Fruit fly (Drosophila melanogaster) whole organism, embryonic: ENCODE measurements around the gene yin.

ENCODE experiments used
- Abd-B ChIP-seq: fragments of 200-800 bp; sonication (Bioruptor generic); optimal IDR thresholded peaks from 2 replicates; lab custom pipeline; 2018; ENCODE audit warnings: missing biosample characterization, mild to moderate bottlenecking, missing genetic modification characterization, moderate library complexity
- Asciz ChIP-seq: fragments of 200-800 bp; sonication (Bioruptor generic); optimal IDR thresholded peaks from 2 replicates; lab custom pipeline; 2017; ENCODE audit warnings: missing biosample characterization, mild to moderate bottlenecking, missing genetic modification characterization, missing genetic modification reagents
- BEAF-32 ChIP-seq: fragments of 200-800 bp; sonication (Bioruptor generic); optimal IDR thresholded peaks from 3 replicates; lab custom pipeline; 2017; ENCODE audit warnings: missing biosample characterization, missing genetic modification characterization, mild to moderate bottlenecking, moderate library complexity, missing genetic modification reagents
- CG10654 ChIP-seq: fragments of 200-800 bp; sonication (Bioruptor generic); optimal IDR thresholded peaks from 2 replicates; lab custom pipeline; 2016; ENCODE audit warnings: missing biosample characterization, missing genetic modification characterization
- CG11085 ChIP-seq: fragments of 200-800 bp; sonication (Bioruptor generic); IDR thresholded peaks from 2 replicates; pipeline ENCODE4 v1.3.6; 2022; ENCODE audit warnings: missing biosample characterization, missing genetic modification characterization
- CG12236 ChIP-seq: fragments of 200-800 bp; sonication (Bioruptor generic); optimal IDR thresholded peaks from 2 replicates; lab custom pipeline; 2016; ENCODE audit warnings: missing biosample characterization, missing genetic modification characterization
- CG12391 ChIP-seq: fragments of 200-800 bp; sonication (Bioruptor generic); optimal IDR thresholded peaks from 3 replicates; lab custom pipeline; 2018; ENCODE audit warnings: missing biosample characterization, mild to moderate bottlenecking, missing genetic modification characterization, moderate library complexity
- CG13296 ChIP-seq: fragments of 200-800 bp; sonication (Bioruptor generic); optimal IDR thresholded peaks from 3 replicates; lab custom pipeline; 2018; ENCODE audit warnings: missing biosample characterization, mild to moderate bottlenecking, missing genetic modification characterization
- CG15696 ChIP-seq: fragments of 200-800 bp; sonication (Bioruptor generic); optimal IDR thresholded peaks from 2 replicates; lab custom pipeline; 2019; ENCODE audit warnings: missing biosample characterization, mild to moderate bottlenecking, missing genetic modification characterization, moderate library complexity
- CG16813 ChIP-seq: fragments of 200-800 bp; sonication (Bioruptor generic); IDR thresholded peaks from 3 replicates; pipeline ENCODE4 v1.3.6; 2022; ENCODE audit warnings: missing biosample characterization, missing genetic modification characterization; ENCODE audit not compliant: partially characterized antibody
- CG17829 ChIP-seq: fragments of 200-800 bp; optimal IDR thresholded peaks from 2 replicates; lab custom pipeline; 2019; ENCODE audit warnings: missing biosample characterization, mild to moderate bottlenecking, missing genetic modification characterization, moderate library complexity
- CG2875 ChIP-seq: fragments of 200-800 bp; sonication (Bioruptor generic); optimal IDR thresholded peaks from 2 replicates; lab custom pipeline; 2017; ENCODE audit warnings: missing biosample characterization, mild to moderate bottlenecking, missing genetic modification characterization, missing genetic modification reagents
- CG30403 ChIP-seq: fragments of 200-800 bp; sonication (Bioruptor generic); optimal IDR thresholded peaks from 3 replicates; lab custom pipeline; 2016; ENCODE audit warnings: missing biosample characterization, missing genetic modification characterization
- CG31388 ChIP-seq: fragments of 200-800 bp; sonication (Bioruptor generic); optimal IDR thresholded peaks from 2 replicates; lab custom pipeline; 2016; ENCODE audit warnings: missing biosample characterization, missing genetic modification characterization
- CG3163 ChIP-seq: fragments of 200-800 bp; sonication (Bioruptor generic); optimal IDR thresholded peaks from 3 replicates; lab custom pipeline; 2016; ENCODE audit warnings: missing biosample characterization, missing genetic modification characterization
- CG3847 ChIP-seq: fragments of 200-800 bp; sonication (Bioruptor generic); IDR thresholded peaks from 2 replicates; pipeline ENCODE4 v1.3.6; 2022; ENCODE audit warnings: missing biosample characterization, missing genetic modification characterization
- CG4282 ChIP-seq: fragments of 200-800 bp; sonication (Bioruptor generic); optimal IDR thresholded peaks from 2 replicates; lab custom pipeline; 2016; ENCODE audit warnings: missing biosample characterization, missing genetic modification characterization
- CG43689 ChIP-seq: fragments of 200-800 bp; sonication (Bioruptor generic); IDR thresholded peaks from 2 replicates; pipeline ENCODE4 v1.3.6; 2022; ENCODE audit warnings: missing biosample characterization, missing genetic modification characterization
- CG4404 ChIP-seq: fragments of 200-800 bp; sonication (Bioruptor generic); IDR thresholded peaks from 2 replicates; pipeline ENCODE4 v1.3.6; 2022; ENCODE audit warnings: missing biosample characterization, missing genetic modification characterization
- CG6175 ChIP-seq: fragments of 200-800 bp; sonication (Bioruptor generic); IDR thresholded peaks from 3 replicates; pipeline ENCODE4 v1.3.6; 2022; ENCODE audit warnings: missing biosample characterization, missing genetic modification characterization
- CG7357 ChIP-seq: fragments of 200-800 bp; sonication (Bioruptor generic); IDR thresholded peaks from 3 replicates; pipeline ENCODE4 v1.3.6; 2022; ENCODE audit warnings: missing biosample characterization, missing genetic modification characterization
- CG7372 ChIP-seq: fragments of 200-800 bp; sonication (Bioruptor generic); IDR thresholded peaks from 2 replicates; pipeline ENCODE4 v1.3.6; 2022; ENCODE audit warnings: missing biosample characterization, missing genetic modification characterization
- CG9797 ChIP-seq: fragments of 200-800 bp; sonication (Bioruptor generic); optimal IDR thresholded peaks from 3 replicates; lab custom pipeline; 2018; ENCODE audit warnings: missing biosample characterization, mild to moderate bottlenecking, missing genetic modification characterization
- Dad ChIP-seq: fragments of 200-800 bp; sonication (Bioruptor generic); optimal IDR thresholded peaks from 3 replicates; lab custom pipeline; 2016; ENCODE audit warnings: missing biosample characterization, missing genetic modification characterization
- Dek ChIP-seq: fragments of 200-800 bp; sonication (Bioruptor generic); optimal IDR thresholded peaks from 3 replicates; lab custom pipeline; 2019; ENCODE audit warnings: missing biosample characterization, mild to moderate bottlenecking, missing genetic modification characterization, moderate library complexity
- Dip2 ChIP-seq: fragments of 200-800 bp; sonication (Bioruptor generic); IDR thresholded peaks from 2 replicates; pipeline ENCODE4 v1.3.6; 2022; ENCODE audit warnings: missing biosample characterization, missing genetic modification characterization
- Eip74EF ChIP-seq, 2 experiments: fragments of 200-800 bp in 1 of 2; fragments of >200 bp in 1 of 2; sonication (Bioruptor generic) in 1 of 2; optimal IDR thresholded peaks; 2 replicates each; lab custom pipeline; 2017 to 2019; ENCODE audit warnings: missing biosample characterization in 2 of 2, missing genetic modification characterization in 2 of 2, mild to moderate bottlenecking in 1 of 2, moderate library complexity in 1 of 2
- HLHmδ ChIP-seq: fragments of 200-800 bp; sonication (Bioruptor generic); optimal IDR thresholded peaks from 2 replicates; lab custom pipeline; 2018; ENCODE audit warnings: missing biosample characterization, mild to moderate bottlenecking, missing genetic modification characterization, moderate library complexity
- Nf-YC ChIP-seq: fragments of 200-800 bp; optimal IDR thresholded peaks from 3 replicates; lab custom pipeline; 2019; ENCODE audit warnings: missing biosample characterization, mild to moderate bottlenecking, missing genetic modification characterization, moderate library complexity
- NfI ChIP-seq: fragments of 200-800 bp; sonication (Bioruptor generic); optimal IDR thresholded peaks from 3 replicates; lab custom pipeline; 2018; ENCODE audit warnings: missing biosample characterization, mild to moderate bottlenecking, missing genetic modification characterization, moderate library complexity
- Side ChIP-seq: fragments of 200-800 bp; sonication (Bioruptor generic); optimal IDR thresholded peaks from 2 replicates; lab custom pipeline; 2016; ENCODE audit warnings: missing biosample characterization, missing genetic modification characterization
- Spps ChIP-seq: fragments of 200-800 bp; sonication (Bioruptor generic); optimal IDR thresholded peaks from 2 replicates; lab custom pipeline; 2018; ENCODE audit warnings: missing biosample characterization, mild to moderate bottlenecking, missing genetic modification characterization
- YL-1 ChIP-seq: fragments of 200-800 bp; sonication (Bioruptor generic); optimal IDR thresholded peaks from 3 replicates; lab custom pipeline; 2017; ENCODE audit warnings: missing biosample characterization, mild to moderate bottlenecking, missing genetic modification characterization
- bbx ChIP-seq: fragments of 200-800 bp; sonication (Bioruptor generic); IDR thresholded peaks from 2 replicates; pipeline ENCODE4 v1.3.6; 2022; ENCODE audit warnings: missing biosample characterization, missing genetic modification characterization; ENCODE audit not compliant: partially characterized antibody
- chm ChIP-seq: fragments of 200-800 bp; sonication (Bioruptor generic); IDR thresholded peaks from 2 replicates; pipeline ENCODE4 v1.3.6; 2022; ENCODE audit warnings: missing biosample characterization, missing genetic modification characterization
- chn ChIP-seq: fragments of 200-800 bp; sonication (Bioruptor generic); optimal IDR thresholded peaks from 2 replicates; lab custom pipeline; 2016; ENCODE audit warnings: missing biosample characterization, missing genetic modification characterization
- dan ChIP-seq: fragments of 200-800 bp; sonication (Bioruptor generic); IDR thresholded peaks from 2 replicates; pipeline ENCODE4 v1.3.6; 2022; ENCODE audit warnings: missing biosample characterization, missing genetic modification characterization
- gsb-n ChIP-seq: fragments of 200-800 bp; sonication (Bioruptor generic); optimal IDR thresholded peaks from 3 replicates; lab custom pipeline; 2018; ENCODE audit warnings: missing biosample characterization, mild to moderate bottlenecking, missing genetic modification characterization
- gt ChIP-seq: fragments of 200-800 bp; sonication (Bioruptor generic); IDR thresholded peaks from 2 replicates; pipeline ENCODE4 v1.3.6; 2022; ENCODE audit warnings: missing biosample characterization, missing genetic modification characterization
- jing ChIP-seq: fragments of 200-800 bp; sonication (Bioruptor generic); optimal IDR thresholded peaks from 2 replicates; lab custom pipeline; 2018; ENCODE audit warnings: missing biosample characterization, mild to moderate bottlenecking, missing genetic modification characterization
- nerfin-2 ChIP-seq: fragments of 200-800 bp; sonication (Bioruptor generic); IDR thresholded peaks from 2 replicates; pipeline ENCODE4 v1.3.6; 2022; ENCODE audit warnings: missing biosample characterization, missing genetic modification characterization; ENCODE audit not compliant: partially characterized antibody
- pita ChIP-seq: fragments of 200-800 bp; sonication (Bioruptor generic); optimal IDR thresholded peaks from 2 replicates; lab custom pipeline; 2017; ENCODE audit warnings: missing biosample characterization, mild to moderate bottlenecking, missing genetic modification characterization
- seq ChIP-seq: fragments of 200-800 bp; sonication (Bioruptor generic); IDR thresholded peaks from 2 replicates; pipeline ENCODE4 v1.3.6; 2022; ENCODE audit warnings: missing biosample characterization, missing genetic modification characterization
- sim ChIP-seq: fragments of 200-800 bp; sonication (Bioruptor generic); IDR thresholded peaks from 2 replicates; pipeline ENCODE4 v1.3.6; 2022; ENCODE audit warnings: missing biosample characterization, missing genetic modification characterization
- ssp ChIP-seq: fragments of 200-800 bp; sonication (Bioruptor generic); IDR thresholded peaks from 2 replicates; pipeline ENCODE4 v1.3.6; 2022; ENCODE audit warnings: missing biosample characterization, missing genetic modification characterization
- tup ChIP-seq: fragments of 200-800 bp; sonication (Bioruptor generic); optimal IDR thresholded peaks from 2 replicates; lab custom pipeline; 2016; ENCODE audit warnings: missing biosample characterization, mild to moderate bottlenecking, missing genetic modification characterization, moderate library complexity
- yki ChIP-seq: fragments of >200 bp; optimal IDR thresholded peaks from 3 replicates; lab custom pipeline; 2018
- zen ChIP-seq: fragments of 200-800 bp; sonication (Bioruptor generic); optimal IDR thresholded peaks from 3 replicates; lab custom pipeline; 2018; ENCODE audit warnings: missing biosample characterization, mild to moderate bottlenecking, missing genetic modification characterization, moderate library complexity
- zf30C ChIP-seq: fragments of 200-800 bp; sonication (Bioruptor generic); optimal IDR thresholded peaks from 3 replicates; lab custom pipeline; 2018; ENCODE audit warnings: missing biosample characterization, mild to moderate bottlenecking, missing genetic modification characterization
- zfh1 ChIP-seq: fragments of 200-800 bp; sonication (Bioruptor generic); IDR thresholded peaks from 3 replicates; pipeline ENCODE4 v1.3.6; 2022; ENCODE audit warnings: missing biosample characterization, missing genetic modification characterization

yin gene

dm6 chrX:3845340-3846161, 26.2 kb downstream of the yin start (continued):
- no peak for TF ChIP-seq zen (tag; lab: Kevin White, UChicago)
- TF ChIP-seq ssp, result no peak
- no peak for TF ChIP-seq CG11085
- TF ChIP-seq bbx (GFP tag; lab: Robert Waterston, UW), result no peak
- TF ChIP-seq CG43689 (GFP tag; lab: Robert Waterston, UW), result no peak
- peak; percentile 42 for TF ChIP-seq CG2875
- no peak for TF ChIP-seq Asciz (GFP tag; lab: Kevin White, UChicago)
- no peak for TF ChIP-seq CG7357 (GFP tag; lab: Robert Waterston, UW)
- TF ChIP-seq Dek (tag; lab: Kevin White, UChicago), result no peak
- no peak for TF ChIP-seq CG9797 (GFP tag; lab: Kevin White, UChicago)
- no peak for TF ChIP-seq CG12236
- TF ChIP-seq CG15696 (tag; lab: Kevin White, UChicago), result peak; percentile 1
- 0 out of 3 replicates have a peak, but pooled peaks have one; percentile 7 for TF ChIP-seq CG16813
- TF ChIP-seq chn (GFP tag; lab: Kevin White, UChicago), result no peak
- TF ChIP-seq zf30C (GFP tag; lab: Kevin White, UChicago), result no peak
- no peak for TF ChIP-seq Abd-B (GFP tag; lab: Kevin White, UChicago)
- TF ChIP-seq CG3847, result no peak
- TF ChIP-seq dan, result no peak
- TF ChIP-seq CG3163 (GFP tag; lab: Kevin White, UChicago), result no peak
- no peak for TF ChIP-seq nerfin-2
- TF ChIP-seq CG30403 (GFP tag; lab: Kevin White, UChicago), result no peak
- TF ChIP-seq Nf-YC (tag; lab: Kevin White, UChicago), result peak; percentile 9
- TF ChIP-seq yki (lab: Kevin White, UChicago), result peak; percentile 72
- TF ChIP-seq gt (GFP tag; lab: Robert Waterston, UW), result no peak
- TF ChIP-seq CG12391 (tag; lab: Kevin White, UChicago), result no peak
- peak; percentile 3 for TF ChIP-seq YL-1 (GFP tag; lab: Kevin White, UChicago)
- TF ChIP-seq Eip74EF (GFP tag; optimal IDR thresholded peaks at IDR 0.05; lab: Kevin White, UChicago), result no peak
- no peak for TF ChIP-seq CG10654 (GFP tag; lab: Kevin White, UChicago)
- no peak for TF ChIP-seq CG4404 (GFP tag; lab: Robert Waterston, UW)
- no peak for TF ChIP-seq BEAF-32 (GFP tag; lab: Kevin White, UChicago)
- no peak for TF ChIP-seq Dad (GFP tag; lab: Kevin White, UChicago)
- no peak for TF ChIP-seq NfI
- no peak for TF ChIP-seq CG31388 (GFP tag; lab: Kevin White, UChicago)
- peak; percentile 63; the same call in 1 of the 2 replicates for TF ChIP-seq chm (GFP tag; lab: Robert Waterston, UW)
- TF ChIP-seq jing (GFP tag; lab: Kevin White, UChicago), result no peak
- TF ChIP-seq sim (GFP tag; lab: Robert Waterston, UW), result no peak
- peak; percentile 27 for TF ChIP-seq CG13296 (GFP tag; lab: Kevin White, UChicago)
- no peak for TF ChIP-seq tup (GFP tag; lab: Kevin White, UChicago)
- TF ChIP-seq seq (GFP tag; lab: Robert Waterston, UW), result peak; percentile 44; the same call in 1 of the 2 replicates
- no peak for TF ChIP-seq pita (GFP tag; lab: Kevin White, UChicago)
- no peak for TF ChIP-seq Side (GFP tag; lab: Kevin White, UChicago)
- peak; percentile 82 for TF ChIP-seq HLHmδ (GFP tag; lab: Kevin White, UChicago)
- no peak for TF ChIP-seq Spps (tag; lab: Kevin White, UChicago)
- no peak for TF ChIP-seq CG4282 (GFP tag; lab: Kevin White, UChicago)
- TF ChIP-seq zfh1, result 0 out of 3 replicates have a peak, but pooled peaks have one; percentile 15
- TF ChIP-seq CG17829 (tag; lab: Kevin White, UChicago), result no peak
- no peak for TF ChIP-seq CG7372 (GFP tag; lab: Robert Waterston, UW)
- TF ChIP-seq Dip2 (GFP tag; lab: Robert Waterston, UW), result no peak
- peak; percentile 3 for TF ChIP-seq gsb-n
- no peak for TF ChIP-seq CG6175 (GFP tag; lab: Robert Waterston, UW)
